Fruit fly (Drosophila melanogaster): ENCODE measurements around the gene CG11726.

DNA sequence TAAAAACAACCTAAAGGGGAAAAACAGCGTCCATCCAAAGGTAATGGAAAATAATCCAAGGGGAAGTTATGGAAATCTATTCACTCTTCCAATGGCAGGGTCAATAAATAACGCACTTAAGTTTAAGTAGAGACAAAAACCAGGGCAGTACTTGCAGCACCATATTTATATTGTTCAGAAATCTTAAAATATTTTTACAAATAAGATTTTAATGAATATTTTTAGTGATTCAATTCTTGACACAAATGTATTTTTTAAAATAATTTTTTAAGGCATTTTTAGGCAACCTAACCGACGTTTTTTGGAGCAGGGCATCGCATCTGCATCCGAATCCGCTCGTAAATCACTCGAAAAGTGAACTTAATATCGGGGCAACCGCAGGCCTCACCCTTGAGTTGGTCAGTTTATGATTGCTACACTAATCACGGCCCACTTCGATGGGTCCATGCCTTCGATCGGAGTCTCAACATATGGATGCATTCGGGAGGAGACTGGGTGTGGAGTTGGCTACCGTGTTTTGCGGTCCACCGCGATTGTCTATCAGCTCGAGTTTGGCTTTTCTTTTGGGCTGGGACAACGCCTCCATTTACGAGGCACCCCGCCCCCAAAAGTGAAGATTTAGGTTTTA, 12.8 kb downstream of the CG11726 start:
- no peak for TF ChIP-seq CG14711 (tag; optimal IDR thresholded peaks at IDR 0.05)
- no peak for TF ChIP-seq bab1 (GFP tag; optimal IDR thresholded peaks at IDR 0.05)
- no peak for TF ChIP-seq CG1620 (GFP tag; optimal IDR thresholded peaks at IDR 0.05)
- TF ChIP-seq pad (GFP tag; optimal IDR thresholded peaks at IDR 0.05), result no peak
- no peak for TF ChIP-seq CG12768 (GFP tag; optimal IDR thresholded peaks at IDR 0.05)
- no peak for TF ChIP-seq kay (GFP tag; ENCODE audit: borderline replicate concordance)
- no peak for TF ChIP-seq CG7101 (tag; optimal IDR thresholded peaks at IDR 0.05)
- TF ChIP-seq tj (GFP tag; optimal IDR thresholded peaks at IDR 0.05), result no peak
- TF ChIP-seq ovo (GFP tag; optimal IDR thresholded peaks at IDR 0.05), result no peak
- no peak for TF ChIP-seq CG11617 (GFP tag; optimal IDR thresholded peaks at IDR 0.05)
- TF ChIP-seq CG33017 (tag; optimal IDR thresholded peaks at IDR 0.05), result no peak
